Worm (Caenorhabditis elegans) whole organism, L2 larva: Measurements from ENCODE around the gene cka-1.

Experiments used
- blmp-1 ChIP-seq: sonication (generic microtip); optimal IDR thresholded peaks from 2 replicates; lab custom pipeline; 2017; ENCODE audit warnings: missing genetic modification characterization, mild to moderate bottlenecking, missing compliant biosample characterization, antibody characterized with exemption, moderate library complexity; ENCODE audit not compliant: insufficient read depth
- nhr-11 ChIP-seq: fragments of 150-350 bp; optimal IDR thresholded peaks from 2 replicates; lab custom pipeline; 2014; ENCODE audit warnings: missing biosample characterization, missing genetic modification characterization
- nhr-129 ChIP-seq: fragments of 150-350 bp; optimal IDR thresholded peaks from 2 replicates; lab custom pipeline; 2014; ENCODE audit warnings: missing biosample characterization, missing genetic modification characterization
- snpc-4 ChIP-seq: fragments of 150-350 bp; optimal IDR thresholded peaks from 2 replicates; lab custom pipeline; 2014; ENCODE audit warnings: missing biosample characterization, missing genetic modification characterization
- ztf-11 ChIP-seq: sonication (generic microtip); optimal IDR thresholded peaks from 2 replicates; lab custom pipeline; 2017; ENCODE audit warnings: missing biosample characterization, missing genetic modification characterization

DNA sequence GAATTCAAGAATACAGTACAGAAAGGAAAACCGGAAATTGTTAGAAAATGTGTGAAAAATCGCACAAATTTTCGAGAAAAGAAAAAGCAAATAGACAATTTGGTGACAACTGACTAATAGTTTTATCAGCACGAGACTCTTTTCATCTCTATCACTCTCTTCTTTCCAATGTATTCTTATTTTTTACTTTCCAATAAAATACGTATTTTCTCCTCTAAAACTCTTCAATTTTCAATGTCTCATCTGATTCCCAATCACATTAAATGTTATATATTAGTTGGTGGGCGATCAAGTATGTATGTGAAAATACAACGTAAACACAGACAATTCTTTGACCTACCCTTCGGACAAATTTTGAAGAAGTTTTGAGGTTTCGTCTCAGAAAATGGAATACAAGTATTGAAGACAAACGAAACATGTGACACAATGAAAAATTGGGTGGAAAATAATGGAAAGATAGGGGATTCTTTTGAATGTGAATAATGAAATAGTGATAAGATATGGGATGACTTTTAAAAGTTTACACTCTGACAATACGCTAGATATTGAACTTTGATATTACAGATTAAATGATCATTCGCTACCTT, at the start of gene cka-1:
- no peak for TF ChIP-seq nhr-11 (tag; lab: Kevin White, UChicago)
- no peak for TF ChIP-seq blmp-1 (tag; lab: Kevin White, UChicago)
- no peak for TF ChIP-seq snpc-4
- TF ChIP-seq nhr-129 (tag; lab: Kevin White, UChicago), result peak; percentile 26
- TF ChIP-seq ztf-11, result no peak
